Worm (Caenorhabditis elegans): ENCODE results near the gene ZK669.5.

Gene ZK669.5

DNA sequence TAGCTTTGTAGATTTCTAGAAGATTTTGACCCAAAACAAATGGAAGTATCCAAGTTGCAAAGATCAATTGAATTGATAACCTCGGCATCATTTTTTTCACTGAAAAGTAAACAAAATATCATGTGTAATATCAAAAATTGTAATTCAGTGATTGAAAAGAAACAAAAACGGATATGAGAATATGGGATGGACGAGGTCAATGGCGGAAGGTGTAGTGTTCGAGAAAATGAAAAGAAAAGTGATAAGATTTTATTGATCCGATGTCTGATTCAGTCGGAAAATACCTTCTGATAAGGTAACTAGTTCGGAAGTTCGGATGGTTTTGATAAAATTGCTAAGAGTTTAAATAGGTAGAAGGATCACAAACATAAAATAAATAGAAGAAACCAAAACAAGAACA, 8.6 kb downstream of the ZK669.5 start, which contains the start of gene ZK669.2:
ZK669.2 (minus strand) TSS at position 101 of the 400 bp plus-strand sequence.
- TF ChIP-seq pag-3 (tag; optimal IDR thresholded peaks at IDR 0.05; ENCODE audit: borderline replicate concordance) (no peak), pax-1 (tag; optimal IDR thresholded peaks at IDR 0.05) (no peak), ceh-48 (tag; optimal IDR thresholded peaks at IDR 0.05) (no peak), rnt-1 (tag; optimal IDR thresholded peaks at IDR 0.05) (no peak), K02D7.2 (tag; optimal IDR thresholded peaks at IDR 0.05) (no peak), lim-6 (tag; optimal IDR thresholded peaks at IDR 0.05) (no peak), ttx-3 (tag; optimal IDR thresholded peaks at IDR 0.05) (no peak)

ce11 chrII:7935622-7936021, 11.1 kb downstream of the ZK669.5 start:
- TF ChIP-seq tbx-2 (tag; optimal IDR thresholded peaks at IDR 0.05) = no peak
- TF ChIP-seq eyg-1 (tag; optimal IDR thresholded peaks at IDR 0.05) = no peak
- TF ChIP-seq hlh-8 (tag; optimal IDR thresholded peaks at IDR 0.05) = no peak
- TF ChIP-seq ceh-24 (tag; optimal IDR thresholded peaks at IDR 0.05) = no peak
- TF ChIP-seq ztf-16 (tag; optimal IDR thresholded peaks at IDR 0.05) = no peak
- peak; percentile 37 for TF ChIP-seq unc-55 (GFP tag; optimal IDR thresholded peaks at IDR 0.05)
- TF ChIP-seq dmd-4 (tag; optimal IDR thresholded peaks at IDR 0.05; ENCODE audit: borderline replicate concordance) = no peak
- TF ChIP-seq sox-2 (GFP tag; IDR thresholded peaks at IDR 0.05) = no peak

ce11 chrII:7930671-7931070, 16.0 kb downstream of the ZK669.5 start:
- TF ChIP-seq mec-3 (tag; optimal IDR thresholded peaks at IDR 0.05; ENCODE audit: borderline replicate concordance) (no peak), hlh-15 (tag; optimal IDR thresholded peaks at IDR 0.05) (no peak), hlh-13 (GFP tag; optimal IDR thresholded peaks at IDR 0.05) (no peak), unc-86 (tag; optimal IDR thresholded peaks at IDR 0.05) (no peak), lin-11 (tag; optimal IDR thresholded peaks at IDR 0.05) (no peak), gmeb-2 (tag; optimal IDR thresholded peaks at IDR 0.05) (no peak), unc-3 (GFP tag; conservative IDR thresholded peaks at IDR 0.05) (no peak), unc-3 (tag; optimal IDR thresholded peaks at IDR 0.05) (no peak), syd-9 (tag; optimal IDR thresholded peaks at IDR 0.05) (no peak), ceh-34 (tag; optimal IDR thresholded peaks at IDR 0.05) (no peak), pros-1 (tag; optimal IDR thresholded peaks at IDR 0.05) (no peak), npax-4 (tag; optimal IDR thresholded peaks at IDR 0.05) (no peak), ceh-9 (tag; optimal IDR thresholded peaks at IDR 0.05) (no peak), ceh-30 (tag; optimal IDR thresholded peaks at IDR 0.05) (no peak), pha-2 (tag; optimal IDR thresholded peaks at IDR 0.05) (no peak), C38D4.7 (GFP tag; optimal IDR thresholded peaks at IDR 0.05) (no peak), fax-1 (tag; optimal IDR thresholded peaks at IDR 0.05) (no peak), dve-1 (tag; optimal IDR thresholded peaks at IDR 0.05) (no peak), T23F11.4 (GFP tag; optimal IDR thresholded peaks at IDR 0.05) (no peak), ceh-18 (tag; optimal IDR thresholded peaks at IDR 0.05) (no peak)

- TF ChIP-seq ceh-19 (GFP tag; optimal IDR thresholded peaks at IDR 0.05) = no peak
- no peak for TF ChIP-seq dve-1 (tag; optimal IDR thresholded peaks at IDR 0.05)
- no peak for TF ChIP-seq ceh-2 (tag; optimal IDR thresholded peaks at IDR 0.05)
- no peak for TF ChIP-seq pqm-1 (tag; optimal IDR thresholded peaks at IDR 0.05)
- no peak for TF ChIP-seq pax-1 (tag; optimal IDR thresholded peaks at IDR 0.05)
- TF ChIP-seq eyg-1 (tag; optimal IDR thresholded peaks at IDR 0.05) = no peak
- no peak for TF ChIP-seq ztf-16 (tag; optimal IDR thresholded peaks at IDR 0.05)
Measured at ce11 chrII:7928600-7928999, 18.1 kb downstream of the ZK669.5 start, which contains the start of gene spv-1. Gene spv-1 (minus strand): TSS chrII:7928700.

All from whole organism, late embryonic.